Fruit fly (Drosophila melanogaster) whole organism, wandering third instar larva: ENCODE data around the gene Jhbp7.
A peak's percentile ranks its signal among the peaks of the same experiment; 100 is the strongest.

Experiments
- Abd-B ChIP-seq: fragments of >200 bp; optimal IDR thresholded peaks from 2 replicates; lab custom pipeline; 2017; ENCODE audit warnings: missing biosample characterization, missing genetic modification characterization
- CG32264 ChIP-seq: fragments of 200-800 bp; sonication (Bioruptor generic); optimal IDR thresholded peaks from 2 replicates; lab custom pipeline; 2016; ENCODE audit warnings: missing biosample characterization, missing genetic modification characterization
- CG9705 ChIP-seq: fragments of 200-800 bp; sonication (Bioruptor generic); optimal IDR thresholded peaks from 2 replicates; lab custom pipeline; 2018; ENCODE audit warnings: missing biosample characterization, mild to moderate bottlenecking, missing genetic modification characterization
- CrebA ChIP-seq: fragments of 200-800 bp; sonication (Bioruptor generic); optimal IDR thresholded peaks from 2 replicates; lab custom pipeline; 2016; ENCODE audit warnings: missing biosample characterization, mild to moderate bottlenecking, missing genetic modification characterization, borderline replicate concordance
- Dfd ChIP-seq: fragments of >200 bp; optimal IDR thresholded peaks from 2 replicates; lab custom pipeline; 2017; ENCODE audit warnings: missing biosample characterization, missing genetic modification characterization
- Dif ChIP-seq: fragments of 200-275, 200-300 bp; sonication (Bioruptor generic); optimal IDR thresholded peaks from 2 replicates; lab custom pipeline; 2018; ENCODE audit warnings: missing biosample characterization, missing genetic modification characterization; ENCODE audit not compliant: partially characterized antibody
- GATAd ChIP-seq: sonication (Bioruptor generic); optimal IDR thresholded peaks from 2 replicates; lab custom pipeline; 2016; ENCODE audit warnings: missing biosample characterization, missing genetic modification characterization
- HLH106 ChIP-seq: fragments of 200-800 bp; optimal IDR thresholded peaks from 3 replicates; lab custom pipeline; 2019; ENCODE audit warnings: missing biosample characterization, mild to moderate bottlenecking, missing genetic modification characterization, moderate library complexity
- Hnf4 ChIP-seq: fragments of 200-800 bp; sonication (Bioruptor generic); optimal IDR thresholded peaks from 2 replicates; lab custom pipeline; 2016; ENCODE audit warnings: missing biosample characterization, mild to moderate bottlenecking, missing genetic modification characterization
- Hr78 ChIP-seq: fragments of >200 bp; optimal IDR thresholded peaks from 2 replicates; lab custom pipeline; 2017; ENCODE audit warnings: missing biosample characterization, missing genetic modification characterization
- Hr83 ChIP-seq: fragments of 200-300 bp; sonication (Bioruptor generic); optimal IDR thresholded peaks from 2 replicates; lab custom pipeline; 2016; ENCODE audit warnings: missing biosample characterization, mild to moderate bottlenecking, missing genetic modification characterization, moderate library complexity; ENCODE audit not compliant: poor library complexity, severe bottlenecking
- Jra ChIP-seq: sonication (Bioruptor generic); optimal IDR thresholded peaks from 2 replicates; lab custom pipeline; 2016; ENCODE audit warnings: missing biosample characterization, missing genetic modification characterization
- Mio ChIP-seq: sonication (Bioruptor generic); optimal IDR thresholded peaks from 2 replicates; lab custom pipeline; 2016; ENCODE audit warnings: missing biosample characterization, missing genetic modification characterization
- Myc ChIP-seq: fragments of >200 bp; optimal IDR thresholded peaks from 2 replicates; lab custom pipeline; 2017
- N ChIP-seq: fragments of >200 bp; optimal IDR thresholded peaks from 2 replicates; lab custom pipeline; 2018; ENCODE audit warnings: missing biosample characterization, missing external identifiers, missing genetic modification characterization
- OdsH ChIP-seq: fragments of 200-800 bp; sonication (Bioruptor generic); optimal IDR thresholded peaks from 2 replicates; lab custom pipeline; 2016; ENCODE audit warnings: missing biosample characterization, mild to moderate bottlenecking, missing genetic modification characterization
- Rel ChIP-seq, 2 experiments: fragments of 200-800 bp; sonication (Bioruptor generic) in 1 of 2; optimal IDR thresholded peaks; 2 replicates in 1 of 2; 3 replicates in 1 of 2; lab custom pipeline; 2016 to 2019; ENCODE audit warnings: mild to moderate bottlenecking in 2 of 2, missing biosample characterization in 2 of 2, missing genetic modification characterization in 2 of 2, moderate library complexity in 1 of 2
- Sp1 ChIP-seq: fragments of 200-800 bp; sonication (Bioruptor generic); optimal IDR thresholded peaks from 3 replicates; lab custom pipeline; 2019; ENCODE audit warnings: missing biosample characterization, mild to moderate bottlenecking, missing genetic modification characterization, moderate library complexity
- Vsx2 ChIP-seq: fragments of 200-300, 225-300 bp; sonication (Bioruptor generic); optimal IDR thresholded peaks from 2 replicates; lab custom pipeline; 2018; ENCODE audit warnings: missing biosample characterization, missing genetic modification characterization; ENCODE audit not compliant: partially characterized antibody
- br ChIP-seq: fragments of 200-800 bp; sonication (Bioruptor generic); optimal IDR thresholded peaks from 2 replicates; lab custom pipeline; 2016; ENCODE audit warnings: missing biosample characterization, missing genetic modification characterization
- brk ChIP-seq: fragments of 200-800 bp; sonication (Bioruptor generic); optimal IDR thresholded peaks from 2 replicates; lab custom pipeline; 2016; ENCODE audit warnings: missing biosample characterization, mild to moderate bottlenecking, missing genetic modification characterization
- dl ChIP-seq, 2 experiments: fragments of 175-275, 200-275 bp in 1 of 2; fragments of 200-275 bp in 1 of 2; sonication (Bioruptor generic); optimal IDR thresholded peaks; lab custom pipeline; 2018; ENCODE audit warnings: mild to moderate bottlenecking in 2 of 2, missing biosample characterization in 2 of 2, missing genetic modification characterization in 2 of 2, moderate library complexity in 2 of 2; ENCODE audit not compliant: partially characterized antibody in 2 of 2, insufficient read depth in 1 of 2
- dmrt93B ChIP-seq: fragments of 200-800 bp; sonication (Bioruptor generic); optimal IDR thresholded peaks from 2 replicates; lab custom pipeline; 2018; ENCODE audit warnings: missing biosample characterization, mild to moderate bottlenecking, missing genetic modification characterization
- dsf ChIP-seq: sonication (Bioruptor generic); optimal IDR thresholded peaks from 2 replicates; lab custom pipeline; 2016; ENCODE audit warnings: missing biosample characterization, missing genetic modification characterization, borderline replicate concordance
- ey ChIP-seq: fragments of 200-800 bp; sonication (Bioruptor generic); optimal IDR thresholded peaks from 2 replicates; lab custom pipeline; 2016; ENCODE audit warnings: missing biosample characterization, missing genetic modification characterization
- foxo ChIP-seq, 2 experiments: fragments of 200-800 bp; sonication (Bioruptor generic); optimal IDR thresholded peaks; 2 replicates in 1 of 2; 3 replicates in 1 of 2; lab custom pipeline; 2016 to 2017; ENCODE audit warnings: missing biosample characterization in 2 of 2, missing genetic modification characterization in 2 of 2
- fru ChIP-seq: fragments of 200-800 bp; sonication (Bioruptor generic); optimal IDR thresholded peaks from 3 replicates; lab custom pipeline; 2016; ENCODE audit warnings: missing biosample characterization, mild to moderate bottlenecking, missing genetic modification characterization
- h ChIP-seq: fragments of 200-800 bp; sonication (Bioruptor generic); optimal IDR thresholded peaks from 3 replicates; lab custom pipeline; 2016; ENCODE audit warnings: missing biosample characterization, mild to moderate bottlenecking, missing genetic modification characterization
- jim ChIP-seq: fragments of 175-275, 200-325 bp; sonication (Bioruptor generic); optimal IDR thresholded peaks from 2 replicates; lab custom pipeline; 2016; ENCODE audit warnings: missing biosample characterization, mild to moderate bottlenecking, missing genetic modification characterization
- lola ChIP-seq: fragments of >200 bp; optimal IDR thresholded peaks from 2 replicates; lab custom pipeline; 2017; ENCODE audit warnings: missing biosample characterization, missing genetic modification characterization
- pan ChIP-seq: fragments of >200 bp; optimal IDR thresholded peaks from 2 replicates; lab custom pipeline; 2017
- psq ChIP-seq: fragments of 200-800 bp; sonication (Bioruptor generic); optimal IDR thresholded peaks from 3 replicates; lab custom pipeline; 2017; ENCODE audit warnings: missing biosample characterization, mild to moderate bottlenecking, missing genetic modification characterization, moderate library complexity
- rgr ChIP-seq: fragments of 200-800 bp; sonication (Bioruptor generic); optimal IDR thresholded peaks from 3 replicates; lab custom pipeline; 2016; ENCODE audit warnings: missing biosample characterization, mild to moderate bottlenecking, missing genetic modification characterization
- sage ChIP-seq: fragments of 200-800 bp; sonication (Bioruptor generic); optimal IDR thresholded peaks from 2 replicates; lab custom pipeline; 2016; ENCODE audit warnings: missing biosample characterization, mild to moderate bottlenecking, missing genetic modification characterization
- sv ChIP-seq: fragments of 200-800 bp; sonication (Bioruptor generic); optimal IDR thresholded peaks from 3 replicates; lab custom pipeline; 2016; ENCODE audit warnings: missing biosample characterization, missing genetic modification characterization
- tai ChIP-seq: sonication (Bioruptor generic); optimal IDR thresholded peaks from 2 replicates; lab custom pipeline; 2016; ENCODE audit warnings: missing biosample characterization, missing genetic modification characterization
- usp ChIP-seq: fragments of >200 bp; optimal IDR thresholded peaks from 2 replicates; lab custom pipeline; 2017; ENCODE audit warnings: missing biosample characterization, missing genetic modification characterization
- woc ChIP-seq: sonication (Bioruptor generic); optimal IDR thresholded peaks from 2 replicates; lab custom pipeline; 2016; ENCODE audit warnings: missing biosample characterization, mild to moderate bottlenecking, missing genetic modification characterization

The Jhbp7 gene

dm6 chr3R:25275276-25275675 is 37.9 kb downstream of the Jhbp7 start:
- no peak for TF ChIP-seq jim (GFP tag; lab: Kevin White, UChicago)
- no peak for TF ChIP-seq Rel (GFP tag; optimal IDR thresholded peaks at IDR 0.05; lab: Kevin White, UChicago)
- no peak for TF ChIP-seq Rel (tag; optimal IDR thresholded peaks at IDR 0.05; lab: Kevin White, UChicago)
- no peak for TF ChIP-seq Sp1
- no peak for TF ChIP-seq Dif (GFP tag; lab: Kevin White, UChicago)
- TF ChIP-seq GATAd (GFP tag; lab: Kevin White, UChicago), result no peak
- no peak for TF ChIP-seq br (GFP tag; lab: Kevin White, UChicago)
- no peak for TF ChIP-seq h (GFP tag; lab: Kevin White, UChicago)
- no peak for TF ChIP-seq fru (GFP tag; lab: Kevin White, UChicago)
- no peak for TF ChIP-seq woc
- no peak for TF ChIP-seq Hr83 (GFP tag; lab: Kevin White, UChicago)
- no peak for TF ChIP-seq rgr
- no peak for TF ChIP-seq CrebA (GFP tag; lab: Kevin White, UChicago)
- no peak for TF ChIP-seq dmrt93B
- no peak for TF ChIP-seq Hnf4 (GFP tag; lab: Kevin White, UChicago)
- TF ChIP-seq, all 38 proteins: peak for 0

- no peak for TF ChIP-seq CG32264 (GFP tag; lab: Kevin White, UChicago)
- TF ChIP-seq CG9705 (GFP tag; lab: Kevin White, UChicago), result no peak
- no peak for TF ChIP-seq usp (GFP tag; lab: Kevin White, UChicago)
- TF ChIP-seq, all 38 proteins: peak for 0
Measured at dm6 chr3R:25277112-25277511, 39.7 kb downstream of the Jhbp7 start, which contains the start of gene CG10513. Gene CG10513 (minus strand): TSS chr3R:25277212.

DNA sequence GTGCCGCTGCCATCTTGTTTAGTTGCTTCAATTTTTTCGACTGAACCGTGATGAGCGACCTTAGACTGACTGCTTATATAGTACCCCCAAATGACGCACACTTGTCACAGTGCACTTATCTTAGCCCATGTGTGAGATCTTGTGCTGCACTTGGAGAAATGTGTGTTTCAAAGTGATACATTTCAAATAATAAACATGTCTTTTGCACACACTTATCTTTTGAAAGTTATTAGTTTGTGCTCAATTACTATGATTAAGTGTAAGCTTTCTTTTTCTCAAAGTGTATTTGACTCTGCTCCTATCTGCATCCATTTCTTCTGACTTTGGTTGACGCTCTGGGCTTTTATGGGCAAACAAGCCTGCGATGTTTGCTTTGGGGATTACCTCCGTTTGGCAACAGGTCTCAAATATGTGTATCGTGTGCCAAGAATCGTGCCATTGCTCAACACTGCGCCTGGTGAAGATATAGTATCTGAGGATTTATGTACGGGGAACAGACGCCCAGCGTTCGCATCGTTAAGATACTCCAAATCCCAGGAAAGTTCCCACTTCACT is 42.5 kb downstream of the Jhbp7 start, which contains the start of gene CG10514:
TSS of gene CG10514 (minus strand) at position 51 of the 555 bp plus-strand sequence.
- no peak for TF ChIP-seq Jra
- no peak for TF ChIP-seq dmrt93B
- no peak for TF ChIP-seq HLH106
- no peak for TF ChIP-seq lola (GFP tag; lab: Kevin White, UChicago)
- TF ChIP-seq psq, result peak; percentile 18
- no peak for TF ChIP-seq woc
- TF ChIP-seq dl (GFP tag; optimal IDR thresholded peaks at IDR 0.05; lab: Kevin White, UChicago; ENCODE audit: insufficient read depth in 1 of 2, partially characterized antibody in 2 of 2), result no peak
- no peak for TF ChIP-seq brk (GFP tag; lab: Kevin White, UChicago)
- no peak for TF ChIP-seq Abd-B (GFP tag; lab: Kevin White, UChicago)
- no peak for TF ChIP-seq Hr78 (GFP tag; lab: Kevin White, UChicago)
- no peak for TF ChIP-seq pan (lab: Kevin White, UChicago)
- no peak for TF ChIP-seq Mio (GFP tag; lab: Kevin White, UChicago)
- no peak for TF ChIP-seq CG9705 (GFP tag; lab: Kevin White, UChicago)
- TF ChIP-seq CG32264 (GFP tag; lab: Kevin White, UChicago), result no peak
- TF ChIP-seq Dfd (GFP tag; lab: Kevin White, UChicago), result no peak
- no peak for TF ChIP-seq Myc
- TF ChIP-seq ey, result peak; percentile 4
- no peak for TF ChIP-seq Hnf4 (GFP tag; lab: Kevin White, UChicago)
- no peak for TF ChIP-seq jim (GFP tag; lab: Kevin White, UChicago)
- peak; percentile 43 for TF ChIP-seq OdsH
- TF ChIP-seq sv (GFP tag; lab: Kevin White, UChicago), result no peak
- peak; percentile 36 for TF ChIP-seq br (GFP tag; lab: Kevin White, UChicago)
- TF ChIP-seq Sp1, result peak; percentile 10
- no peak for TF ChIP-seq CrebA (GFP tag; lab: Kevin White, UChicago)
- TF ChIP-seq sage (GFP tag; lab: Kevin White, UChicago), result no peak
- peak in 1 of 2 experiments; percentile 18 for TF ChIP-seq foxo (GFP tag; optimal IDR thresholded peaks at IDR 0.05; lab: Kevin White, UChicago)
- TF ChIP-seq dsf, result no peak
- TF ChIP-seq N (GFP tag; lab: Kevin White, UChicago), result no peak
- no peak for TF ChIP-seq tai
- peak; percentile 24 for TF ChIP-seq rgr
- no peak for TF ChIP-seq Dif (GFP tag; lab: Kevin White, UChicago)
- TF ChIP-seq usp (GFP tag; lab: Kevin White, UChicago), result no peak
- TF ChIP-seq h (GFP tag; lab: Kevin White, UChicago), result no peak
- no peak for TF ChIP-seq Vsx2 (GFP tag; lab: Kevin White, UChicago)
- TF ChIP-seq Hr83 (GFP tag; lab: Kevin White, UChicago), result peak; percentile 77
- TF ChIP-seq fru (GFP tag; lab: Kevin White, UChicago), result peak; percentile 13
- TF ChIP-seq GATAd (GFP tag; lab: Kevin White, UChicago), result no peak
- no peak for TF ChIP-seq Rel (GFP tag; optimal IDR thresholded peaks at IDR 0.05; lab: Kevin White, UChicago)
- TF ChIP-seq Rel (tag; optimal IDR thresholded peaks at IDR 0.05; lab: Kevin White, UChicago), result no peak
